Worm (Caenorhabditis elegans): ENCODE data around the gene dhs-12.

DNA sequence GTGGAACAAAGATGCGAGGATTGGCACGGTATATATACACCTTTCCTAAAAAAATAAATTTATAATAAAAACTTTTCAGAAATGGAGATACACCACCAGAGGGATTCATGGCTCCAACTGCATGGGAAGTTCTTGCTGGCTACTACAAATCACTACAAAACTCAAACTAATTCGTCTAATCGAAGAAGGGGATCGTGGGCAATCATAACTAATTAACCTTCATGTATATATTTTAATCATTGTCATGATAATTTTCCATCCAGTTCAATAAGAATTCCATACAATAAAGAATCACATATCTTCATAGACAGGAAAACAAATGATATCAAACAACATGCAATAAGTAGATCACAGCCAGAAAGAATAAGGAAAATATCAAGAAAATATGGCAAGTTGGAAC is 21.8 kb downstream of the dhs-12 start:
- TF ChIP-seq swsn-7 (tag; optimal IDR thresholded peaks at IDR 0.05) (no peak), elt-2 (tag; optimal IDR thresholded peaks at IDR 0.05) (no peak), zag-1 (tag; optimal IDR thresholded peaks at IDR 0.05) (no peak), ceh-82 (tag; optimal IDR thresholded peaks at IDR 0.05) (no peak), lin-39 (tag; optimal IDR thresholded peaks at IDR 0.05) (no peak), tbx-2 (tag; optimal IDR thresholded peaks at IDR 0.05) (no peak), pqm-1 (tag; optimal IDR thresholded peaks at IDR 0.05) (no peak), nhr-77 (tag; optimal IDR thresholded peaks at IDR 0.05) (no peak), nhr-28 (tag; optimal IDR thresholded peaks at IDR 0.05) (no peak), ces-1 (GFP tag; optimal IDR thresholded peaks at IDR 0.05) (no peak), ama-1 (optimal IDR thresholded peaks at IDR 0.05) (no peak), ceh-8 (GFP tag; optimal IDR thresholded peaks at IDR 0.05) (no peak), fkh-10 (GFP tag; optimal IDR thresholded peaks at IDR 0.05) (no peak), snpc-4 (tag; optimal IDR thresholded peaks at IDR 0.05) (no peak)
